Worm (Caenorhabditis elegans) whole organism, late embryonic: ENCODE measurements around the gene Y38F1A.7.

ENCODE experiments used
- dmd-4 ChIP-seq: sonication (generic microtip); optimal IDR thresholded peaks from 2 replicates; lab custom pipeline; 2016; ENCODE audit warnings: borderline replicate concordance, missing genetic modification characterization, missing compliant biosample characterization
- sox-4 ChIP-seq: sonication (generic microtip); optimal IDR thresholded peaks from 2 replicates; lab custom pipeline; 2017; ENCODE audit warnings: mild to moderate bottlenecking, missing genetic modification characterization, inconsistent platforms, missing compliant biosample characterization

DNA sequence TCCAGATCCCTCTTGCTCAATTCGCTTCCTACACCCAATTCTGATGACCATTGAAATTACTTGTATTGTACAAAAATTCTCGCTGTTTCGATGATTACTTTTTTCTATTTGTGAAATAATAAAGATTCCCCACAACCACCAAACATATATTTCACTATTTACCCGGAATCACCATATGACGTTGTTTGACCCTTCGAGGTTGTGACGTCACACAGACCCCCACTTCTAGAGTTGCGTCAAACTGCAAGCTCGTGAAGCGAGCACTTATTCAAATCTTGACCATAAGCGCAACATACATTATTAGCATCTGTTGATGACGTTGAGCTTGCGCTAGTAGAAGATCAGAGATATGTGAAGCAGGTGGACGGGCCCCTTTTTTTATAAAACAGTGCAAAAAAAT lies 4.6 kb downstream of the Y38F1A.7 start:
- TF ChIP-seq sox-4 (tag; lab: Kevin White, UChicago) (no peak), dmd-4 (tag; lab: Kevin White, UChicago) (no peak)
